Fruit fly (Drosophila melanogaster): ENCODE measurements around the gene Tengl3.

Tengl3 gene

dm6 chr2L:2187411-2187810 lies 50.6 kb downstream of the Tengl3 start:
- TF ChIP-seq psq (GFP tag; optimal IDR thresholded peaks at IDR 0.05) (no peak), tai (GFP tag; optimal IDR thresholded peaks at IDR 0.05) (no peak), Jra (GFP tag; optimal IDR thresholded peaks at IDR 0.05) (no peak)

Measured in whole organism, wandering third instar larva.